Fruit fly (Drosophila melanogaster) whole organism, embryonic: ENCODE measurements around the gene BthD.

Experiments
- Abd-B ChIP-seq: fragments of 200-800 bp; sonication (Bioruptor generic); optimal IDR thresholded peaks from 2 replicates; lab custom pipeline; 2018; ENCODE audit warnings: missing biosample characterization, mild to moderate bottlenecking, missing genetic modification characterization, moderate library complexity
- Bteb2 ChIP-seq: fragments of 200-800 bp; sonication (Bioruptor generic); optimal IDR thresholded peaks from 2 replicates; lab custom pipeline; 2016; ENCODE audit warnings: missing biosample characterization, missing genetic modification characterization
- C15 ChIP-seq: fragments of 200-800 bp; sonication (Bioruptor generic); IDR thresholded peaks from 3 replicates; pipeline ENCODE4 v1.3.6; 2022; ENCODE audit warnings: missing biosample characterization, missing genetic modification characterization
- CG11247 ChIP-seq: fragments of 200-800 bp; sonication (Bioruptor generic); IDR thresholded peaks from 2 replicates; pipeline ENCODE4 v1.3.6; 2022; ENCODE audit warnings: missing biosample characterization, missing genetic modification characterization
- CG11456 ChIP-seq: fragments of 200-800 bp; sonication (Bioruptor generic); IDR thresholded peaks from 3 replicates; pipeline ENCODE4 v1.3.6; 2022; ENCODE audit warnings: missing biosample characterization, missing genetic modification characterization
- CG11696 ChIP-seq: fragments of 200-800 bp; sonication (Bioruptor generic); IDR thresholded peaks from 2 replicates; pipeline ENCODE4 v1.3.6; 2022; ENCODE audit warnings: missing biosample characterization, missing genetic modification characterization
- CG14710 ChIP-seq: fragments of 200-800 bp; sonication (Bioruptor generic); optimal IDR thresholded peaks from 3 replicates; lab custom pipeline; 2019; ENCODE audit warnings: missing biosample characterization, mild to moderate bottlenecking, missing genetic modification characterization, moderate library complexity
- CG14965 ChIP-seq: fragments of 200-800 bp; sonication (Bioruptor generic); optimal IDR thresholded peaks from 2 replicates; lab custom pipeline; 2016; ENCODE audit warnings: missing biosample characterization, missing genetic modification characterization, borderline replicate concordance
- CG15601 ChIP-seq: fragments of 200-800 bp; sonication (Bioruptor generic); optimal IDR thresholded peaks from 3 replicates; lab custom pipeline; 2019; ENCODE audit warnings: missing biosample characterization, mild to moderate bottlenecking, missing genetic modification characterization, moderate library complexity
- CG1603 ChIP-seq: fragments of 200-800 bp; sonication (Bioruptor generic); optimal IDR thresholded peaks from 2 replicates; lab custom pipeline; 2019; ENCODE audit warnings: missing biosample characterization, mild to moderate bottlenecking, missing genetic modification characterization, moderate library complexity
- CG17328 ChIP-seq: fragments of 200-800 bp; sonication (Bioruptor generic); IDR thresholded peaks from 2 replicates; pipeline ENCODE4 v1.3.6; 2022; ENCODE audit warnings: missing biosample characterization, missing genetic modification characterization
- CG18011 ChIP-seq: fragments of 200-800 bp; sonication (Bioruptor generic); optimal IDR thresholded peaks from 2 replicates; lab custom pipeline; 2017; ENCODE audit warnings: missing biosample characterization, missing genetic modification characterization, mild to moderate bottlenecking, moderate library complexity, missing genotype
- CG18599 ChIP-seq: fragments of 200-800 bp; sonication (Bioruptor generic); optimal IDR thresholded peaks from 3 replicates; lab custom pipeline; 2017; ENCODE audit warnings: missing biosample characterization, missing genetic modification characterization, mild to moderate bottlenecking, moderate library complexity, missing genetic modification reagents
- CG18764 ChIP-seq: fragments of 200-800 bp; sonication (Bioruptor generic); optimal IDR thresholded peaks from 3 replicates; lab custom pipeline; 2016; ENCODE audit warnings: missing biosample characterization, missing genetic modification characterization
- CG2199 ChIP-seq: fragments of 200-800 bp; sonication (Bioruptor generic); IDR thresholded peaks from 3 replicates; pipeline ENCODE4 v1.3.6; 2022; ENCODE audit warnings: missing biosample characterization, missing genetic modification characterization
- CG31388 ChIP-seq: fragments of 200-800 bp; sonication (Bioruptor generic); optimal IDR thresholded peaks from 2 replicates; lab custom pipeline; 2016; ENCODE audit warnings: missing biosample characterization, missing genetic modification characterization
- CG32772 ChIP-seq: fragments of 200-800 bp; sonication (Bioruptor generic); IDR thresholded peaks from 2 replicates; pipeline ENCODE4 v1.3.6; 2022; ENCODE audit warnings: missing biosample characterization, missing genetic modification characterization
- CG3726 ChIP-seq: fragments of 200-800 bp; sonication (Bioruptor generic); IDR thresholded peaks from 3 replicates; pipeline ENCODE4, ENCODE4 v1.3.6; 2022; ENCODE audit warnings: missing biosample characterization, missing genetic modification characterization
- CG4854 ChIP-seq: fragments of 200-800 bp; sonication (Bioruptor generic); optimal IDR thresholded peaks from 2 replicates; lab custom pipeline; 2016; ENCODE audit warnings: missing biosample characterization, missing genetic modification characterization, inconsistent platforms
- CG6683 ChIP-seq: fragments of 200-800 bp; sonication (Bioruptor generic); optimal IDR thresholded peaks from 2 replicates; lab custom pipeline; 2017; ENCODE audit warnings: missing biosample characterization, mild to moderate bottlenecking, missing genetic modification characterization, missing genetic modification reagents
- CG6791 ChIP-seq: fragments of 200-800 bp; sonication (Bioruptor generic); IDR thresholded peaks from 3 replicates; pipeline ENCODE4 v1.3.6; 2022; ENCODE audit warnings: missing biosample characterization, missing genetic modification characterization; ENCODE audit not compliant: partially characterized antibody
- CG7928 ChIP-seq: fragments of 200-800 bp; sonication (Bioruptor generic); optimal IDR thresholded peaks from 2 replicates; lab custom pipeline; 2017; ENCODE audit warnings: missing biosample characterization, mild to moderate bottlenecking, missing genetic modification characterization
- CG9932 ChIP-seq: fragments of 200-800 bp; sonication (Bioruptor generic); IDR thresholded peaks from 2 replicates; pipeline ENCODE4 v1.3.6; 2022; ENCODE audit warnings: missing biosample characterization, missing genetic modification characterization
- CkIIα-i1 ChIP-seq: fragments of 200-800 bp; sonication (Bioruptor generic); IDR thresholded peaks from 2 replicates; pipeline ENCODE4 v1.3.6; 2022; ENCODE audit warnings: missing biosample characterization, missing genetic modification characterization
- D19A ChIP-seq: fragments of 200-800 bp; optimal IDR thresholded peaks from 3 replicates; lab custom pipeline; 2019; ENCODE audit warnings: missing biosample characterization, mild to moderate bottlenecking, missing genetic modification characterization, moderate library complexity
- Drgx ChIP-seq: fragments of 200-800 bp; sonication (Bioruptor generic); IDR thresholded peaks from 2 replicates; pipeline ENCODE4 v1.3.6; 2022; ENCODE audit warnings: missing biosample characterization, missing genetic modification characterization
- HLH54F ChIP-seq: fragments of 200-800 bp; sonication (Bioruptor generic); optimal IDR thresholded peaks from 3 replicates; lab custom pipeline; 2016; ENCODE audit warnings: missing biosample characterization, missing genetic modification characterization
- Kr ChIP-seq: fragments of 200-800 bp; sonication (Bioruptor generic); optimal IDR thresholded peaks from 2 replicates; lab custom pipeline; 2017; ENCODE audit warnings: missing biosample characterization, mild to moderate bottlenecking, missing genetic modification characterization
- Meics ChIP-seq: fragments of 200-800 bp; sonication (Bioruptor generic); optimal IDR thresholded peaks from 2 replicates; lab custom pipeline; 2017; ENCODE audit warnings: missing biosample characterization, mild to moderate bottlenecking, missing genetic modification characterization
- Spps ChIP-seq: fragments of 200-800 bp; sonication (Bioruptor generic); optimal IDR thresholded peaks from 2 replicates; lab custom pipeline; 2018; ENCODE audit warnings: missing biosample characterization, mild to moderate bottlenecking, missing genetic modification characterization
- ab ChIP-seq: fragments of 200-800 bp; sonication (Bioruptor generic); optimal IDR thresholded peaks from 2 replicates; lab custom pipeline; 2016; ENCODE audit warnings: missing biosample characterization, missing genetic modification characterization
- bab2 ChIP-seq: fragments of 200-800 bp; sonication (Bioruptor generic); optimal IDR thresholded peaks from 2 replicates; lab custom pipeline; 2016; ENCODE audit warnings: missing biosample characterization, missing genetic modification characterization
- bcd ChIP-seq: fragments of 200-800 bp; sonication (Bioruptor generic); optimal IDR thresholded peaks from 2 replicates; lab custom pipeline; 2017; ENCODE audit warnings: missing biosample characterization, mild to moderate bottlenecking, missing genetic modification characterization
- cg ChIP-seq: fragments of 200-800 bp; sonication (Bioruptor generic); optimal IDR thresholded peaks from 3 replicates; lab custom pipeline; 2019; ENCODE audit warnings: missing biosample characterization, mild to moderate bottlenecking, missing genetic modification characterization, moderate library complexity
- croc ChIP-seq: fragments of 200-800 bp; sonication (Bioruptor generic); conservative IDR thresholded peaks from 3 replicates; pipeline ENCODE4 v1.3.6; 2022; ENCODE audit warnings: missing biosample characterization, missing genetic modification characterization
- dimm ChIP-seq: fragments of 200-800 bp; sonication (Bioruptor generic); IDR thresholded peaks from 2 replicates; pipeline ENCODE4 v1.3.6; 2022; ENCODE audit warnings: missing biosample characterization, missing genetic modification characterization
- fu2 ChIP-seq: fragments of 200-800 bp; sonication (Bioruptor generic); optimal IDR thresholded peaks from 2 replicates; lab custom pipeline; 2016; ENCODE audit warnings: missing biosample characterization, missing genetic modification characterization
- gcm ChIP-seq: fragments of 200-800 bp; sonication (Bioruptor generic); optimal IDR thresholded peaks from 2 replicates; lab custom pipeline; 2019; ENCODE audit warnings: missing biosample characterization, mild to moderate bottlenecking, missing genetic modification characterization, moderate library complexity
- ind ChIP-seq: fragments of 200-800 bp; sonication (Bioruptor generic); optimal IDR thresholded peaks from 3 replicates; lab custom pipeline; 2016; ENCODE audit warnings: missing biosample characterization, missing genetic modification characterization
- kah ChIP-seq: fragments of 200-800 bp; sonication (Bioruptor generic); optimal IDR thresholded peaks from 2 replicates; lab custom pipeline; 2018; ENCODE audit warnings: missing biosample characterization, mild to moderate bottlenecking, missing genetic modification characterization
- klu ChIP-seq: fragments of 200-800 bp; sonication (Bioruptor generic); IDR thresholded peaks from 2 replicates; pipeline ENCODE4 v1.3.6; 2022; ENCODE audit warnings: missing biosample characterization, missing genetic modification characterization
- maf-S ChIP-seq: fragments of 200-800 bp; sonication (Bioruptor generic); optimal IDR thresholded peaks from 2 replicates; lab custom pipeline; 2016; ENCODE audit warnings: missing biosample characterization, missing genetic modification characterization
- otp ChIP-seq: fragments of 200-800 bp; sonication (Bioruptor generic); IDR thresholded peaks from 3 replicates; pipeline ENCODE4, ENCODE4 v1.3.6; 2022; ENCODE audit warnings: missing biosample characterization, missing genetic modification characterization
- pan ChIP-seq, 4 experiments: fragments of >200 bp in 3 of 4; fragments of 200-800 bp in 1 of 4; sonication (Bioruptor generic) in 1 of 4; optimal IDR thresholded peaks in 3 of 4; IDR thresholded peaks in 1 of 4; 2 replicates each; pipeline versions ENCODE4 v1.3.6 to Lab custom; 2017 to 2022; ENCODE audit warnings: missing biosample characterization in 2 of 4, missing genetic modification characterization in 2 of 4, mixed read lengths in 1 of 4
- peb ChIP-seq: fragments of 200-800 bp; sonication (Bioruptor generic); IDR thresholded peaks from 2 replicates; pipeline ENCODE4 v1.3.6; 2022; ENCODE audit warnings: missing biosample characterization, missing genetic modification characterization
- phol ChIP-seq: fragments of 200-800 bp; sonication (Bioruptor generic); optimal IDR thresholded peaks from 3 replicates; lab custom pipeline; 2018; ENCODE audit warnings: missing biosample characterization, mild to moderate bottlenecking, missing genetic modification characterization, moderate library complexity
- pnt ChIP-seq: fragments of 200-800 bp; sonication (Bioruptor generic); optimal IDR thresholded peaks from 3 replicates; lab custom pipeline; 2016; ENCODE audit warnings: missing biosample characterization, missing genetic modification characterization
- ranshi ChIP-seq: fragments of 200-800 bp; sonication (Bioruptor generic); IDR thresholded peaks from 2 replicates; pipeline ENCODE4 v1.3.6; 2022; ENCODE audit warnings: missing biosample characterization, missing genetic modification characterization
- vfl ChIP-seq: fragments of 200-800 bp; sonication (Bioruptor generic); optimal IDR thresholded peaks from 2 replicates; lab custom pipeline; 2016; ENCODE audit warnings: missing biosample characterization, missing genetic modification characterization
- wek ChIP-seq: fragments of 200-800 bp; sonication (Bioruptor generic); optimal IDR thresholded peaks from 3 replicates; lab custom pipeline; 2018; ENCODE audit warnings: missing biosample characterization, mild to moderate bottlenecking, missing genetic modification characterization, moderate library complexity

Gene BthD

DNA sequence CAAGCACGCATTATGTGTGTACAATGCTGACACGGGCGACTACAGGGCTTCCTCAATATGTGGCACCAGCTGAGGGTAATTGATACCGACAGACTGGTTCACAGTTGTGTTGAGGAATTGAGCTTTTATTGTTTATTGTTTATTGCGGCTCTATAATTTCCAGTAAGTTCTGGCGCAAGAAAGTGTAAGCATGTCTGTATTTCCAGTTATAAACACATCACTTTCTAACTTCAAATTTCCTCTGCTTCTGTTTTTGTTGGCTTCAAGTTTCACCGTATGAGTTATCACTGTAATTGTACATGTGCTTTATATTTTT lies 14.6 kb downstream of the BthD start (continued):
- TF ChIP-seq CG11696 (peak; percentile 45; the same call in 1 of the 2 replicates), ind (GFP tag; lab: Kevin White, UChicago) (peak; percentile 82), peb (peak; percentile 34; the same call in 1 of the 2 replicates), CG1603 (tag; lab: Kevin White, UChicago) (peak; percentile 37), otp (GFP tag; lab: Robert Waterston, UW) (0 out of 3 replicates have a peak, but pooled peaks have one; percentile 50), Drgx (0 out of 2 replicates have a peak, but pooled peaks have one; percentile 13), Kr (GFP tag; lab: Kevin White, UChicago) (no peak), CG6791 (GFP tag; lab: Robert Waterston, UW) (no peak), Meics (GFP tag; lab: Kevin White, UChicago) (peak; percentile 83), CG31388 (GFP tag; lab: Kevin White, UChicago) (no peak), CG14710 (tag; lab: Kevin White, UChicago) (peak; percentile 59), CG17328 (GFP tag; lab: Robert Waterston, UW) (0 out of 2 replicates have a peak, but pooled peaks have one; percentile 28), CG7928 (GFP tag; lab: Kevin White, UChicago) (peak; percentile 54), pan (optimal IDR thresholded peaks at IDR 0.05; lab: Kevin White, UChicago) (no peak), pan (GFP tag; optimal IDR thresholded peaks at IDR 0.05 in 1 of 2, IDR thresholded peaks at IDR 0.05 in 1 of 2) (peak in 1 of 2 experiments; percentile 73), Abd-B (GFP tag; lab: Kevin White, UChicago) (peak; percentile 75), bcd (GFP tag; lab: Kevin White, UChicago) (peak; percentile 77), ranshi (peak; percentile 43; the same call in 1 of the 2 replicates), maf-S (peak; percentile 70), CkIIα-i1 (GFP tag; lab: Robert Waterston, UW) (no peak), Spps (tag; lab: Kevin White, UChicago) (no peak), CG11247 (GFP tag; lab: Robert Waterston, UW) (peak; percentile 71), CG32772 (GFP tag; lab: Robert Waterston, UW) (peak; percentile 71), ab (peak; percentile 76), CG18011 (no peak), kah (GFP tag; lab: Kevin White, UChicago) (no peak), cg (GFP tag; lab: Kevin White, UChicago) (peak; percentile 84), Bteb2 (GFP tag; lab: Kevin White, UChicago) (peak; percentile 58), dimm (GFP tag; lab: Robert Waterston, UW) (no peak), HLH54F (GFP tag; lab: Kevin White, UChicago) (peak; percentile 80), CG18599 (GFP tag; lab: Kevin White, UChicago) (peak; percentile 89), CG18764 (GFP tag; lab: Kevin White, UChicago) (peak; percentile 60), CG14965 (GFP tag; lab: Kevin White, UChicago) (peak; percentile 56), wek (no peak), CG6683 (GFP tag; lab: Kevin White, UChicago) (peak; percentile 46), phol (tag; lab: Kevin White, UChicago) (peak; percentile 72), D19A (tag; lab: Kevin White, UChicago) (peak; percentile 57), CG4854 (GFP tag; lab: Kevin White, UChicago) (peak; percentile 47), CG2199 (GFP tag; lab: Robert Waterston, UW) (peak; percentile 60; the same call in 1 of the 3 replicates), fu2 (GFP tag; lab: Kevin White, UChicago) (peak; percentile 72), bab2 (GFP tag; lab: Kevin White, UChicago) (peak; percentile 77), CG15601 (tag; lab: Kevin White, UChicago) (peak; percentile 4), CG9932 (GFP tag; lab: Robert Waterston, UW) (peak; percentile 87), gcm (GFP tag; lab: Kevin White, UChicago) (peak; percentile 72), vfl (GFP tag; lab: Kevin White, UChicago) (peak; percentile 66), klu (GFP tag; lab: Robert Waterston, UW) (peak; percentile 77), pnt (peak; percentile 85), CG11456 (GFP tag; lab: Robert Waterston, UW) (peak; percentile 81), C15 (GFP tag; lab: Robert Waterston, UW) (peak; percentile 57; the same call in 1 of the 3 replicates), CG3726 (GFP tag; lab: Robert Waterston, UW) (0 out of 3 replicates have a peak, but pooled peaks have one; percentile 35), croc (GFP tag; lab: Robert Waterston, UW) (peak; percentile 57)
